Fruit fly (Drosophila melanogaster): ENCODE measurements around the gene LManVI.
A peak's percentile ranks its signal among the peaks of the same experiment; 100 is the strongest.

Gene LManVI

dm6 chr2L:8746350-8746759, 34.7 kb downstream of the LManVI start (continued):
- TF ChIP-seq Atf6 (GFP tag; IDR thresholded peaks at IDR 0.05) (no peak), ash1 (GFP tag; optimal IDR thresholded peaks at IDR 0.05) (no peak), CG15696 (tag; optimal IDR thresholded peaks at IDR 0.05) (no peak), CG10462 (GFP tag; optimal IDR thresholded peaks at IDR 0.05) (no peak), exex (tag; optimal IDR thresholded peaks at IDR 0.05) (no peak), Hr3 (GFP tag; optimal IDR thresholded peaks at IDR 0.05) (no peak), CG7357 (GFP tag; IDR thresholded peaks at IDR 0.05) (no peak), ewg (GFP tag; optimal IDR thresholded peaks at IDR 0.05) (no peak), amos (GFP tag; IDR thresholded peaks at IDR 0.05; ENCODE audit: partially characterized antibody) (no peak), dpn (GFP tag; optimal IDR thresholded peaks at IDR 0.05) (no peak), sug (tag; optimal IDR thresholded peaks at IDR 0.05) (no peak), ERR (GFP tag; optimal IDR thresholded peaks at IDR 0.05) (no peak), bcd (GFP tag; optimal IDR thresholded peaks at IDR 0.05) (peak; percentile 37), CG18619 (GFP tag; optimal IDR thresholded peaks at IDR 0.05) (peak; percentile 21), CG13296 (GFP tag; optimal IDR thresholded peaks at IDR 0.05) (no peak), Hr51 (GFP tag; optimal IDR thresholded peaks at IDR 0.05) (peak in 1 of 2 experiments; percentile 63), CG18262 (tag; optimal IDR thresholded peaks at IDR 0.05) (peak; percentile 61), pnt (GFP tag; optimal IDR thresholded peaks at IDR 0.05) (no peak), CG2116 (GFP tag; optimal IDR thresholded peaks at IDR 0.05) (no peak), Rx (GFP tag; IDR thresholded peaks at IDR 0.05) (no peak), pita (GFP tag; optimal IDR thresholded peaks at IDR 0.05) (no peak), toy (GFP tag; IDR thresholded peaks at IDR 0.05) (no peak), jing (GFP tag; optimal IDR thresholded peaks at IDR 0.05) (no peak), CG15479 (GFP tag; optimal IDR thresholded peaks at IDR 0.05) (no peak), dimm (GFP tag; IDR thresholded peaks at IDR 0.05) (no peak), CG30431 (GFP tag; optimal IDR thresholded peaks at IDR 0.05) (no peak), CG1647 (GFP tag; optimal IDR thresholded peaks at IDR 0.05) (no peak), B-H2 (GFP tag; optimal IDR thresholded peaks at IDR 0.05) (no peak), Nf-YA (GFP tag; IDR thresholded peaks at IDR 0.05) (no peak), insv (GFP tag; optimal IDR thresholded peaks at IDR 0.05) (no peak), Xrp1 (GFP tag; IDR thresholded peaks at IDR 0.05) (peak; percentile 70; the same call in 1 of the 2 replicates), CG6765 (GFP tag; optimal IDR thresholded peaks at IDR 0.05) (no peak), CG15269 (tag; optimal IDR thresholded peaks at IDR 0.05) (peak; percentile 31), gfzf (GFP tag; optimal IDR thresholded peaks at IDR 0.05) (no peak), CG7839 (tag; optimal IDR thresholded peaks at IDR 0.05) (peak; percentile 75), fu2 (GFP tag; optimal IDR thresholded peaks at IDR 0.05) (no peak), D19B (GFP tag; optimal IDR thresholded peaks at IDR 0.05) (no peak), CG13424 (tag; optimal IDR thresholded peaks at IDR 0.05) (peak; percentile 62), scrt (GFP tag; optimal IDR thresholded peaks at IDR 0.05) (no peak), gro (GFP tag; optimal IDR thresholded peaks at IDR 0.05) (no peak), slp2 (GFP tag; optimal IDR thresholded peaks at IDR 0.05) (no peak), sc (optimal IDR thresholded peaks at IDR 0.05) (no peak), sc (GFP tag; optimal IDR thresholded peaks at IDR 0.05) (peak; percentile 7), CG4424 (GFP tag; optimal IDR thresholded peaks at IDR 0.05) (no peak), CG12155 (GFP tag; optimal IDR thresholded peaks at IDR 0.05) (no peak), sqz (GFP tag; optimal IDR thresholded peaks at IDR 0.05) (no peak), Hsf (GFP tag; optimal IDR thresholded peaks at IDR 0.05) (no peak), sima (GFP tag; optimal IDR thresholded peaks at IDR 0.05) (no peak), chn (GFP tag; optimal IDR thresholded peaks at IDR 0.05) (no peak), vfl (GFP tag; optimal IDR thresholded peaks at IDR 0.05) (no peak), CG8359 (GFP tag; optimal IDR thresholded peaks at IDR 0.05; ENCODE audit: borderline replicate concordance) (no peak), ham (GFP tag; IDR thresholded peaks at IDR 0.05) (no peak)

Data from whole organism, embryonic.